Worm (Caenorhabditis elegans) whole organism, young adult: ENCODE measurements around the gene tsp-8.

Experiments used
- B0261.1 ChIP-seq: sonication (generic microtip); optimal IDR thresholded peaks from 2 replicates; lab custom pipeline; 2016; ENCODE audit warnings: mild to moderate bottlenecking, missing genetic modification characterization, moderate library complexity, missing compliant biosample characterization
- D2030.7 ChIP-seq: fragments of 200-800 bp; sonication (Bioruptor generic); IDR thresholded peaks from 2 replicates; pipeline ENCODE4 v1.3.6; 2022; ENCODE audit warnings: missing genetic modification reagents, missing genetic modification characterization, missing compliant biosample characterization
- F22D6.2 ChIP-seq: sonication (generic microtip); optimal IDR thresholded peaks from 2 replicates; lab custom pipeline; 2016; ENCODE audit warnings: mild to moderate bottlenecking, missing genetic modification characterization, missing compliant biosample characterization
- F55B11.4 ChIP-seq: sonication (generic microtip); optimal IDR thresholded peaks from 2 replicates; lab custom pipeline; 2016; ENCODE audit warnings: missing compliant biosample characterization, missing genetic modification characterization, borderline replicate concordance; ENCODE audit not compliant: insufficient read depth
- T26A5.8 ChIP-seq: sonication (generic microtip); optimal IDR thresholded peaks from 2 replicates; lab custom pipeline; 2016; ENCODE audit warnings: missing genetic modification characterization, missing compliant biosample characterization
- Y53G8AR.9 ChIP-seq: fragments of 200-800 bp; sonication (Bioruptor generic); conservative IDR thresholded peaks from 2 replicates; pipeline ENCODE4 v1.3.6; 2022; ENCODE audit warnings: missing genetic modification reagents, missing genetic modification characterization, missing compliant biosample characterization
- Y95B8A.8 ChIP-seq: fragments of 200-800 bp; sonication (Bioruptor generic); IDR thresholded peaks from 2 replicates; pipeline ENCODE4 v1.3.6; 2022; ENCODE audit warnings: missing genetic modification reagents, missing genetic modification characterization, missing compliant biosample characterization
- ZK185.1 ChIP-seq: sonication (generic microtip); optimal IDR thresholded peaks from 2 replicates; lab custom pipeline; 2016; ENCODE audit warnings: mild to moderate bottlenecking, missing genetic modification characterization, missing compliant biosample characterization; ENCODE audit not compliant: poor library complexity, severe bottlenecking
- atf-7 ChIP-seq: sonication (generic microtip); optimal IDR thresholded peaks from 2 replicates; lab custom pipeline; 2017; ENCODE audit warnings: mild to moderate bottlenecking, missing genetic modification characterization, missing compliant biosample characterization
- athp-1 ChIP-seq: sonication (generic microtip); optimal IDR thresholded peaks from 2 replicates; lab custom pipeline; 2017; ENCODE audit warnings: mild to moderate bottlenecking, missing genetic modification characterization, missing compliant biosample characterization
- attf-5 ChIP-seq: fragments of 200-800 bp; sonication (Bioruptor generic); optimal IDR thresholded peaks from 2 replicates; lab custom pipeline; 2018; ENCODE audit warnings: mild to moderate bottlenecking, missing genetic modification characterization, missing compliant biosample characterization
- attf-6 ChIP-seq: fragments of 200-800 bp; sonication (Bioruptor generic); IDR thresholded peaks from 2 replicates; pipeline ENCODE4 v1.3.6; 2022; ENCODE audit warnings: missing genetic modification reagents, missing genetic modification characterization, missing compliant biosample characterization
- cebp-2 ChIP-seq: fragments of 200-800 bp; sonication (Bioruptor generic); IDR thresholded peaks from 2 replicates; pipeline ENCODE4 v1.3.6; 2022; ENCODE audit warnings: missing genetic modification characterization, missing compliant biosample characterization
- die-1 ChIP-seq: sonication (generic microtip); optimal IDR thresholded peaks from 2 replicates; lab custom pipeline; 2016; ENCODE audit warnings: missing genotype, mild to moderate bottlenecking, missing genetic modification characterization, missing compliant biosample characterization
- dpff-1 ChIP-seq: sonication (generic microtip); optimal IDR thresholded peaks from 2 replicates; lab custom pipeline; 2017; ENCODE audit warnings: mild to moderate bottlenecking, missing genetic modification characterization, missing compliant biosample characterization
- egl-44 ChIP-seq: fragments of 200-800 bp; sonication (Bioruptor generic); IDR thresholded peaks from 2 replicates; pipeline ENCODE4 v1.3.6; 2022; ENCODE audit warnings: missing genetic modification reagents, missing genetic modification characterization, missing compliant biosample characterization
- egrh-3 ChIP-seq: fragments of 200-800 bp; sonication (Bioruptor generic); IDR thresholded peaks from 2 replicates; pipeline ENCODE4 v1.3.6; 2022; ENCODE audit warnings: missing genetic modification reagents, missing genetic modification characterization, missing compliant biosample characterization
- him-1 ChIP-seq: sonication (generic microtip); optimal IDR thresholded peaks from 2 replicates; lab custom pipeline; 2016; ENCODE audit warnings: missing genotype, missing genetic modification reagents, missing genetic modification characterization, missing compliant biosample characterization
- hlh-26 ChIP-seq: fragments of 200-800 bp; sonication (Bioruptor generic); conservative IDR thresholded peaks from 2 replicates; pipeline ENCODE4 v1.3.6; 2022; ENCODE audit warnings: missing genetic modification reagents, missing genetic modification characterization, missing compliant biosample characterization
- hmg-1.2 ChIP-seq: fragments of 200-800 bp; sonication (Bioruptor generic); IDR thresholded peaks from 2 replicates; pipeline ENCODE4 v1.3.6; 2022; ENCODE audit warnings: missing genetic modification reagents, missing genetic modification characterization, missing compliant biosample characterization
- lin-54 ChIP-seq: fragments of 200-800 bp; sonication (Bioruptor generic); optimal IDR thresholded peaks from 2 replicates; lab custom pipeline; 2018; ENCODE audit warnings: mild to moderate bottlenecking, missing genetic modification characterization, missing compliant biosample characterization
- lir-1 ChIP-seq: fragments of 200-800 bp; sonication (Bioruptor generic); conservative IDR thresholded peaks from 2 replicates; pipeline ENCODE4 v1.3.6; 2022; ENCODE audit warnings: missing genetic modification reagents, missing genetic modification characterization, missing compliant biosample characterization
- lsy-27 ChIP-seq: sonication (generic microtip); optimal IDR thresholded peaks from 2 replicates; lab custom pipeline; 2017; ENCODE audit warnings: missing genetic modification characterization, mild to moderate bottlenecking, missing compliant biosample characterization, antibody characterized with exemption, missing genotype, borderline replicate concordance; ENCODE audit not compliant: insufficient read depth
- madf-3 ChIP-seq: fragments of 200-800 bp; sonication (Bioruptor generic); IDR thresholded peaks from 2 replicates; pipeline ENCODE4 v1.3.6; 2022; ENCODE audit warnings: missing genetic modification reagents, missing genetic modification characterization, missing compliant biosample characterization
- nfya-2 ChIP-seq: fragments of 200-800 bp; sonication (Bioruptor generic); IDR thresholded peaks from 2 replicates; pipeline ENCODE4 v1.3.6; 2022; ENCODE audit warnings: missing genetic modification reagents, missing genetic modification characterization, missing compliant biosample characterization
- nfyb-1 ChIP-seq: fragments of 200-800 bp; sonication (Bioruptor generic); IDR thresholded peaks from 2 replicates; pipeline ENCODE4 v1.3.6; 2022; ENCODE audit warnings: missing genetic modification reagents, missing genetic modification characterization, missing compliant biosample characterization
- nhr-80 ChIP-seq: sonication (generic microtip); optimal IDR thresholded peaks from 2 replicates; lab custom pipeline; 2016; ENCODE audit warnings: missing genetic modification characterization, missing compliant biosample characterization
- nhr-90 ChIP-seq: sonication (generic microtip); optimal IDR thresholded peaks from 2 replicates; lab custom pipeline; 2016; ENCODE audit warnings: missing genotype, mild to moderate bottlenecking, missing genetic modification characterization, missing compliant biosample characterization
- rcor-1 ChIP-seq: fragments of 200-800 bp; sonication (Bioruptor generic); IDR thresholded peaks from 2 replicates; pipeline ENCODE4 v1.3.6; 2022; ENCODE audit warnings: missing genetic modification reagents, missing genetic modification characterization, missing compliant biosample characterization
- rec-8 ChIP-seq, 2 experiments: sonication (generic microtip); optimal IDR thresholded peaks; 2 replicates each; lab custom pipeline; 2016; ENCODE audit warnings: mild to moderate bottlenecking in 2 of 2, missing genetic modification characterization in 2 of 2, missing genetic modification reagents in 2 of 2, missing genotype in 2 of 2, missing biosample characterization in 1 of 2, missing compliant biosample characterization in 1 of 2, moderate library complexity in 1 of 2
- snpc-1.1 ChIP-seq: sonication (generic microtip); optimal IDR thresholded peaks from 2 replicates; lab custom pipeline; 2017; ENCODE audit warnings: missing genetic modification characterization, mild to moderate bottlenecking, missing compliant biosample characterization, antibody characterized with exemption, moderate library complexity, missing genotype, missing genetic modification reagents; ENCODE audit not compliant: insufficient read depth
- snpc-4 ChIP-seq, 5 experiments: fragments of 150-350 bp in 1 of 5; sonication (generic microtip) in 4 of 5; optimal IDR thresholded peaks; 2 replicates each; lab custom pipeline; 2014 to 2018; ENCODE audit warnings: missing genetic modification characterization in 5 of 5, missing biosample characterization in 3 of 5, antibody characterized with exemption in 2 of 5, mild to moderate bottlenecking in 2 of 5, missing compliant biosample characterization in 2 of 5, missing genotype in 2 of 5, moderate library complexity in 2 of 5, missing genetic modification reagents in 1 of 5
- sptf-2 ChIP-seq: fragments of 200-800 bp; sonication (Bioruptor generic); optimal IDR thresholded peaks from 2 replicates; lab custom pipeline; 2018; ENCODE audit warnings: mild to moderate bottlenecking, missing genetic modification characterization, missing compliant biosample characterization
- tlf-1 ChIP-seq: fragments of 200-800 bp; sonication (Bioruptor generic); optimal IDR thresholded peaks from 2 replicates; lab custom pipeline; 2018; ENCODE audit warnings: mild to moderate bottlenecking, missing genetic modification characterization, missing compliant biosample characterization
- xnd-1 ChIP-seq: sonication (generic microtip); optimal IDR thresholded peaks from 2 replicates; lab custom pipeline; 2016; ENCODE audit warnings: missing genotype, missing genetic modification reagents, missing genetic modification characterization, missing compliant biosample characterization
- zfh-2 ChIP-seq: fragments of 200-800 bp; sonication (Bioruptor generic); conservative IDR thresholded peaks from 2 replicates; pipeline ENCODE4 v1.3.6; 2022; ENCODE audit warnings: missing genetic modification reagents, missing genetic modification characterization, missing compliant biosample characterization
- ztf-18 ChIP-seq: sonication (generic microtip); optimal IDR thresholded peaks from 2 replicates; lab custom pipeline; 2016; ENCODE audit warnings: missing genotype, mild to moderate bottlenecking, missing genetic modification characterization, missing compliant biosample characterization

tsp-8 gene

DNA sequence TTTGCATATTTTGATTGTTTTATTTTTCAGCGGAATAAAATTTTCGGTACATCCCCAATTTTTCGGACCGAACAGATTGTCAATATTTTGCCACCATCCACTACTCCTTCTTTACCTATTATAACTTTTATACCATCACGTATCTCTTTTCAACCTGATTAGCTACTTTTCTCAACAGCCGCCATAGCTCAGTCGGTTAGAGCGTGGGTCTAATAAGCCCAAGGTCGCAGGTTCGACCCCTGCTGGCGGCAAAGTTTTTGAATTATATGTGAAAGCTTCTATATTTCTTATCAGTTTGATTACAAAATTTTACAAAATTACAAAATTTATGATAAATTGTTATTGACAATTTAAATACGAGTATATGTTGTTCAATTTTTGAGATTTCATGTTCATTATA lies 50.3 kb downstream of the tsp-8 start (continued):
- TF ChIP-seq ztf-18 (tag; lab: Kevin White, UChicago) (no peak), lir-1 (no peak), nfya-2 (GFP tag; lab: Robert Waterston, UW) (no peak), lin-54 (GFP tag; lab: Kevin White, UChicago) (no peak), xnd-1 (tag; lab: Kevin White, UChicago) (no peak), B0261.1 (tag; lab: Kevin White, UChicago) (peak; percentile 71), snpc-1.1 (tag; lab: Kevin White, UChicago) (peak; percentile 75), Y95B8A.8 (GFP tag; lab: Robert Waterston, UW) (no peak), hmg-1.2 (GFP tag; lab: Robert Waterston, UW) (peak; percentile 40; the same call in 1 of the 2 replicates), atf-7 (tag; lab: Kevin White, UChicago) (no peak), zfh-2 (no peak), hlh-26 (GFP tag; lab: Robert Waterston, UW) (no peak), die-1 (tag; lab: Kevin White, UChicago) (peak; percentile 67), nhr-80 (tag; lab: Kevin White, UChicago) (no peak), ZK185.1 (tag; lab: Kevin White, UChicago) (peak; percentile 1), lsy-27 (no peak), T26A5.8 (tag; lab: Kevin White, UChicago) (no peak), egrh-3 (GFP tag; lab: Robert Waterston, UW) (no peak), Y53G8AR.9 (GFP tag; lab: Robert Waterston, UW) (no peak), D2030.7 (GFP tag; lab: Robert Waterston, UW) (peak; percentile 65), him-1 (tag; lab: Kevin White, UChicago) (peak; percentile 77), nhr-90 (peak; percentile 59), rec-8 (tag; optimal IDR thresholded peaks at IDR 0.05; lab: Kevin White, UChicago) (peak in 1 of 2 experiments; percentile 49), attf-5 (GFP tag; lab: Kevin White, UChicago) (no peak), tlf-1 (GFP tag; lab: Kevin White, UChicago) (no peak), F55B11.4 (tag; lab: Kevin White, UChicago) (no peak), athp-1 (tag; lab: Kevin White, UChicago) (no peak), F22D6.2 (tag; lab: Kevin White, UChicago) (no peak), sptf-2 (GFP tag; lab: Kevin White, UChicago) (no peak), attf-6 (GFP tag; lab: Robert Waterston, UW) (no peak), snpc-4 (GFP tag; optimal IDR thresholded peaks at IDR 0.05; lab: Kevin White, UChicago) (peak; percentile 80), snpc-4 (tag; optimal IDR thresholded peaks at IDR 0.05; lab: Kevin White, UChicago) (peak in 1 of 4 experiments; percentile 83), nfyb-1 (GFP tag; lab: Robert Waterston, UW) (no peak), cebp-2 (GFP tag; lab: Robert Waterston, UW) (no peak), rcor-1 (GFP tag; lab: Robert Waterston, UW) (peak; percentile 8; the same call in 1 of the 2 replicates), egl-44 (GFP tag; lab: Robert Waterston, UW) (0 out of 2 replicates have a peak, but pooled peaks have one; percentile 21), dpff-1 (no peak), madf-3 (GFP tag; lab: Robert Waterston, UW) (no peak)
